Worm (Caenorhabditis elegans): Measurements from ENCODE around the gene Y54G2A.57.

Y54G2A.57 gene

ce11 chrIV:2993278-2993899 lies 23.6 kb downstream of the Y54G2A.57 start:
- TF ChIP-seq him-1 (tag; optimal IDR thresholded peaks at IDR 0.05) (peak; percentile 79), W03F9.2 (tag; optimal IDR thresholded peaks at IDR 0.05) (no peak), dao-5 (tag; optimal IDR thresholded peaks at IDR 0.05) (no peak)

ce11 chrIV:2994883-2995282 lies 25.1 kb downstream of the Y54G2A.57 start:
- TF ChIP-seq him-1 (tag; optimal IDR thresholded peaks at IDR 0.05) (no peak), W03F9.2 (tag; optimal IDR thresholded peaks at IDR 0.05) (no peak), dao-5 (tag; optimal IDR thresholded peaks at IDR 0.05) (no peak)

ce11 chrIV:2995372-2995771 lies 25.6 kb downstream of the Y54G2A.57 start, which contains the start of gene Y54G2A.26:
Y54G2A.26 (minus strand) TSS chrIV:2995472.
- TF ChIP-seq him-1 (tag; optimal IDR thresholded peaks at IDR 0.05): no peak
- TF ChIP-seq W03F9.2 (tag; optimal IDR thresholded peaks at IDR 0.05): no peak
- TF ChIP-seq dao-5 (tag; optimal IDR thresholded peaks at IDR 0.05): no peak

ce11 chrIV:2997302-2997701 lies 27.6 kb downstream of the Y54G2A.57 start:
- TF ChIP-seq dao-5 (tag; optimal IDR thresholded peaks at IDR 0.05) (no peak), him-1 (tag; optimal IDR thresholded peaks at IDR 0.05) (no peak), W03F9.2 (tag; optimal IDR thresholded peaks at IDR 0.05) (no peak)

- TF ChIP-seq him-1 (tag; optimal IDR thresholded peaks at IDR 0.05) (peak; percentile 77), W03F9.2 (tag; optimal IDR thresholded peaks at IDR 0.05) (no peak)
These were observed 28.9 kb downstream of the Y54G2A.57 start for ce11 chrIV:2998597-2999161.

ce11 chrIV:3001500-3001899 lies 31.8 kb downstream of the Y54G2A.57 start:
- no peak for TF ChIP-seq him-1 (tag; optimal IDR thresholded peaks at IDR 0.05)
- no peak for TF ChIP-seq dao-5 (tag; optimal IDR thresholded peaks at IDR 0.05)
- no peak for TF ChIP-seq W03F9.2 (tag; optimal IDR thresholded peaks at IDR 0.05)

ce11 chrIV:3002807-3003206 lies 33.1 kb downstream of the Y54G2A.57 start:
- TF ChIP-seq W03F9.2 (tag; optimal IDR thresholded peaks at IDR 0.05) (no peak), dao-5 (tag; optimal IDR thresholded peaks at IDR 0.05) (no peak), him-1 (tag; optimal IDR thresholded peaks at IDR 0.05) (no peak)

ce11 chrIV:3008828-3009227 lies 39.1 kb downstream of the Y54G2A.57 start, which contains the start of gene Y54G2A.73:
Y54G2A.73 (minus strand) TSS chrIV:3008892.
- no peak for TF ChIP-seq dao-5 (tag; optimal IDR thresholded peaks at IDR 0.05)
- no peak for TF ChIP-seq him-1 (tag; optimal IDR thresholded peaks at IDR 0.05)
- no peak for TF ChIP-seq W03F9.2 (tag; optimal IDR thresholded peaks at IDR 0.05)

- TF ChIP-seq dao-5 (tag; optimal IDR thresholded peaks at IDR 0.05): no peak
- TF ChIP-seq him-1 (tag; optimal IDR thresholded peaks at IDR 0.05): no peak
- TF ChIP-seq W03F9.2 (tag; optimal IDR thresholded peaks at IDR 0.05): no peak
These were observed 41.9 kb downstream of the Y54G2A.57 start for ce11 chrIV:3011647-3012046.

- TF ChIP-seq W03F9.2 (tag; optimal IDR thresholded peaks at IDR 0.05): no peak
- TF ChIP-seq dao-5 (tag; optimal IDR thresholded peaks at IDR 0.05): no peak
- no peak for TF ChIP-seq him-1 (tag; optimal IDR thresholded peaks at IDR 0.05)
These were observed 42.8 kb downstream of the Y54G2A.57 start, which contains the start of the genes Y54G2A.28 and vrp-1 for ce11 chrIV:3012374-3013142. Y54G2A.28 (minus strand) TSS chrIV:3012421. vrp-1 (plus strand) TSS chrIV:3012587.

- TF ChIP-seq him-1 (tag; optimal IDR thresholded peaks at IDR 0.05) (no peak), W03F9.2 (tag; optimal IDR thresholded peaks at IDR 0.05) (no peak), dao-5 (tag; optimal IDR thresholded peaks at IDR 0.05) (no peak)
These were observed 44.9 kb downstream of the Y54G2A.57 start for ce11 chrIV:3014610-3015009.

ce11 chrIV:3016202-3016601 lies 46.5 kb downstream of the Y54G2A.57 start:
- TF ChIP-seq dao-5 (tag; optimal IDR thresholded peaks at IDR 0.05): no peak
- no peak for TF ChIP-seq W03F9.2 (tag; optimal IDR thresholded peaks at IDR 0.05)
- no peak for TF ChIP-seq him-1 (tag; optimal IDR thresholded peaks at IDR 0.05)

- no peak for TF ChIP-seq dao-5 (tag; optimal IDR thresholded peaks at IDR 0.05)
- TF ChIP-seq him-1 (tag; optimal IDR thresholded peaks at IDR 0.05): no peak
- TF ChIP-seq W03F9.2 (tag; optimal IDR thresholded peaks at IDR 0.05): no peak
These were observed 48.8 kb downstream of the Y54G2A.57 start for ce11 chrIV:3018588-3018987.

- TF ChIP-seq dao-5 (tag; optimal IDR thresholded peaks at IDR 0.05): no peak
- TF ChIP-seq him-1 (tag; optimal IDR thresholded peaks at IDR 0.05): no peak
These were observed 49.7 kb downstream of the Y54G2A.57 start, which contains the start of gene lin-22 for ce11 chrIV:3019438-3019837. lin-22 (plus strand) TSS chrIV:3019738.
